Worm (Caenorhabditis elegans) whole organism, L3 larva: ENCODE measurements around the gene igdb-1.
"Not testable (repeated sequence)": the region's sequence is repeated elsewhere in the genome, so short reads cannot be mapped to it uniquely, and the experiment has no call there.

Experiments
- fkh-10 ChIP-seq: sonication (generic microtip); optimal IDR thresholded peaks from 2 replicates; lab custom pipeline; 2017; ENCODE audit warnings: missing biosample characterization, missing genetic modification reagents, missing genetic modification characterization
- jun-1 ChIP-seq: fragments of 150-350 bp; optimal IDR thresholded peaks from 2 replicates; lab custom pipeline; 2014; ENCODE audit warnings: missing biosample characterization, missing genetic modification reagents, missing genetic modification characterization
- ztf-4 ChIP-seq: fragments of 150-350 bp; optimal IDR thresholded peaks from 2 replicates; lab custom pipeline; 2014; ENCODE audit warnings: missing biosample characterization, missing genetic modification characterization

DNA sequence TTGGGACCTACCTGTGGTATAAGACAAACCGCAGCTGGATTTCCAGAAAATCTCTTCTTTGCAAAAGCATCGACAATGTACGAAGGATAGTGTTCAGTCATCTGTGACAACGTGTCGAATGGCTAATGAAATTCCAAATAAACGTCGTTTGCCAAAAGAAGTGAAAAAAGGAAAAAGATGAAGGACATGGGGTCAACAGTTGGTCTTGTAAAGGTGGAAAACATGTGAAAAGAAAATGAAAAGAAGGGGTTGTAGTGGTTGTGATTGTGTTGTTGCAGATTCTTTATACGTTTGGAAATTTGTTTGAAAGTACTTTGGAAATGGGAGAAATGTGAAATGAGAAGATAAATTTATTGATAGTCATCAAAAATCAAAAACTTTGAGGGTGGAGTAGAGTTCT is 1.9 kb upstream of the igdb-1 start, which contains the start of gene T04A11.1:
- not testable (repeated sequence) for TF ChIP-seq ztf-4; fkh-10 (GFP tag; lab: Kevin White, UChicago); jun-1 (tag; lab: Kevin White, UChicago)
